Worm (Caenorhabditis elegans) whole organism, L1 larva: ENCODE results near the gene vha-14.

ENCODE experiments used
- C16A3.4 ChIP-seq: fragments of 150-350 bp; optimal IDR thresholded peaks from 2 replicates; lab custom pipeline; 2014; ENCODE audit warnings: missing biosample characterization, missing genetic modification characterization
- C34B4.2 ChIP-seq: sonication (generic microtip); optimal IDR thresholded peaks from 2 replicates; lab custom pipeline; 2017; ENCODE audit warnings: mild to moderate bottlenecking, missing genetic modification characterization, missing compliant biosample characterization
- F16B12.6 ChIP-seq: fragments of 150-350 bp; optimal IDR thresholded peaks from 2 replicates; lab custom pipeline; 2014; ENCODE audit warnings: missing biosample characterization, missing genetic modification characterization
- Y116A8C.19 ChIP-seq: sonication (generic microtip); optimal IDR thresholded peaks from 2 replicates; lab custom pipeline; 2016; ENCODE audit warnings: missing compliant biosample characterization, missing genetic modification characterization, borderline replicate concordance
- aha-1 ChIP-seq: fragments of 150-350 bp; optimal IDR thresholded peaks from 2 replicates; lab custom pipeline; 2014; ENCODE audit warnings: missing biosample characterization, missing genetic modification characterization
- blmp-1 ChIP-seq: fragments of 150-350 bp; optimal IDR thresholded peaks from 2 replicates; lab custom pipeline; 2014; ENCODE audit warnings: missing biosample characterization, missing genetic modification characterization
- ceh-63 ChIP-seq: fragments of 200-800 bp; sonication (Bioruptor generic); optimal IDR thresholded peaks from 2 replicates; lab custom pipeline; 2018; ENCODE audit warnings: mild to moderate bottlenecking, missing genetic modification characterization, missing compliant biosample characterization
- ceh-8 ChIP-seq: fragments of 200-800 bp; sonication (Bioruptor generic); optimal IDR thresholded peaks from 2 replicates; lab custom pipeline; 2018; ENCODE audit warnings: mild to moderate bottlenecking, missing genetic modification characterization, moderate library complexity, missing compliant biosample characterization
- ceh-82 ChIP-seq, 3 experiments: fragments of 150-350 bp in 1 of 3; sonication (generic microtip) in 2 of 3; optimal IDR thresholded peaks; 2 replicates each; lab custom pipeline; 2014 to 2017; ENCODE audit warnings: missing biosample characterization in 3 of 3, missing genetic modification characterization in 3 of 3
- ceh-90 ChIP-seq: sonication (generic microtip); optimal IDR thresholded peaks from 2 replicates; lab custom pipeline; 2016; ENCODE audit warnings: missing genetic modification characterization, missing compliant biosample characterization
- dpl-1 ChIP-seq, 3 experiments: fragments of 150-350 bp in 2 of 3; sonication (generic microtip) in 1 of 3; optimal IDR thresholded peaks; 2 replicates each; lab custom pipeline; 2014 to 2017; ENCODE audit warnings: missing biosample characterization in 3 of 3, missing genetic modification characterization in 3 of 3, missing genetic modification reagents in 3 of 3
- dsc-1 ChIP-seq: sonication (generic microtip); optimal IDR thresholded peaks from 2 replicates; lab custom pipeline; 2016; ENCODE audit warnings: mild to moderate bottlenecking, missing genetic modification characterization, missing compliant biosample characterization
- efl-1 ChIP-seq, 4 experiments: fragments of 150-350 bp; optimal IDR thresholded peaks in 3 of 4; peaks in 1 of 4; 1 replicate in 1 of 4; 2 replicates in 3 of 4; lab custom pipeline; 2014; ENCODE audit warnings: missing biosample characterization in 2 of 4, missing genetic modification characterization in 2 of 4, missing genetic modification reagents in 2 of 4
- efl-3 ChIP-seq: fragments of 200-800 bp; sonication (Bioruptor generic); optimal IDR thresholded peaks from 2 replicates; lab custom pipeline; 2018; ENCODE audit warnings: mild to moderate bottlenecking, missing genetic modification characterization, missing compliant biosample characterization
- egl-27 ChIP-seq, 2 experiments: fragments of 150-350 bp in 1 of 2; sonication (generic microtip); optimal IDR thresholded peaks; 3 replicates each; lab custom pipeline; 2017 to 2018; ENCODE audit warnings: missing biosample characterization in 2 of 2, missing genetic modification characterization in 2 of 2, missing genetic modification reagents in 2 of 2
- elt-3 ChIP-seq, 6 experiments: fragments of 150-350 bp in 1 of 6; sonication (generic microtip); optimal IDR thresholded peaks; 2 replicates each; lab custom pipeline; 2017 to 2018; ENCODE audit warnings: missing biosample characterization in 6 of 6, missing genetic modification characterization in 6 of 6, inconsistent platforms in 1 of 6
- grh-1 ChIP-seq: fragments of 200-800 bp; sonication (Bioruptor generic); IDR thresholded peaks from 2 replicates; pipeline ENCODE4 v1.3.6; 2022; ENCODE audit warnings: missing genetic modification reagents, missing genetic modification characterization, missing compliant biosample characterization
- hlh-4 ChIP-seq: sonication (generic microtip); optimal IDR thresholded peaks from 2 replicates; lab custom pipeline; 2016; ENCODE audit warnings: mild to moderate bottlenecking, missing genetic modification characterization, missing compliant biosample characterization
- hpl-2 ChIP-seq: fragments of 150-350 bp; optimal IDR thresholded peaks from 2 replicates; lab custom pipeline; 2014; ENCODE audit warnings: missing biosample characterization, missing genetic modification reagents, missing genetic modification characterization
- irx-1 ChIP-seq: sonication (generic microtip); optimal IDR thresholded peaks from 2 replicates; lab custom pipeline; 2016; ENCODE audit warnings: missing genetic modification characterization, missing compliant biosample characterization
- isw-1 ChIP-seq: fragments of 200-800 bp; sonication (Bioruptor generic); IDR thresholded peaks from 2 replicates; pipeline ENCODE4 v1.3.6; 2022; ENCODE audit warnings: missing genetic modification characterization, missing compliant biosample characterization
- lin-14 ChIP-seq: fragments of 200-800 bp; sonication (Bioruptor generic); optimal IDR thresholded peaks from 2 replicates; lab custom pipeline; 2018; ENCODE audit warnings: mild to moderate bottlenecking, missing genetic modification characterization, moderate library complexity, missing compliant biosample characterization
- lin-15B ChIP-seq: fragments of 150-350 bp; sonication (generic microtip); optimal IDR thresholded peaks from 3 replicates; lab custom pipeline; 2014; ENCODE audit warnings: missing biosample characterization, missing genetic modification characterization
- lin-35 ChIP-seq, 2 experiments: fragments of 150-350 bp; optimal IDR thresholded peaks; 2 replicates each; lab custom pipeline; 2014; ENCODE audit warnings: missing biosample characterization in 2 of 2, missing genetic modification characterization in 2 of 2, missing genetic modification reagents in 2 of 2
- lsy-2 ChIP-seq, 2 experiments: fragments of 150-350 bp; optimal IDR thresholded peaks; 2 replicates each; lab custom pipeline; 2014; ENCODE audit warnings: missing biosample characterization in 2 of 2, missing genetic modification characterization in 2 of 2
- mep-1 ChIP-seq: fragments of 150-350 bp; optimal IDR thresholded peaks from 2 replicates; lab custom pipeline; 2014; ENCODE audit warnings: missing biosample characterization, missing genetic modification characterization
- nhr-20 ChIP-seq: sonication (generic microtip); optimal IDR thresholded peaks from 2 replicates; lab custom pipeline; 2016; ENCODE audit warnings: mild to moderate bottlenecking, missing genetic modification characterization, missing compliant biosample characterization
- nhr-84 ChIP-seq: sonication (generic microtip); optimal IDR thresholded peaks from 2 replicates; lab custom pipeline; 2017; ENCODE audit warnings: missing biosample characterization, missing genetic modification characterization
- nhr-85 ChIP-seq: sonication (generic microtip); peaks from one replicate; lab custom pipeline; 2016; ENCODE audit warnings: missing genetic modification characterization, inconsistent platforms, missing compliant biosample characterization
- nhr-90 ChIP-seq: sonication (generic microtip); optimal IDR thresholded peaks from 2 replicates; lab custom pipeline; 2016; ENCODE audit warnings: mild to moderate bottlenecking, missing genetic modification characterization, missing compliant biosample characterization; ENCODE audit not compliant: poor library complexity
- pag-3 ChIP-seq: sonication (generic microtip); optimal IDR thresholded peaks from 2 replicates; lab custom pipeline; 2017; ENCODE audit warnings: missing genetic modification characterization, mild to moderate bottlenecking, missing compliant biosample characterization, antibody characterized with exemption, borderline replicate concordance; ENCODE audit not compliant: insufficient read depth
- pax-3 ChIP-seq: fragments of 200-800 bp; sonication (Bioruptor generic); optimal IDR thresholded peaks from 2 replicates; lab custom pipeline; 2018; ENCODE audit warnings: mild to moderate bottlenecking, missing genetic modification characterization, moderate library complexity, missing compliant biosample characterization
- rnt-1 ChIP-seq: sonication (generic microtip); optimal IDR thresholded peaks from 2 replicates; lab custom pipeline; 2016; ENCODE audit warnings: mild to moderate bottlenecking, missing genetic modification characterization, moderate library complexity, missing compliant biosample characterization
- skn-1 ChIP-seq: fragments of 150-350 bp; optimal IDR thresholded peaks from 2 replicates; lab custom pipeline; 2014; ENCODE audit warnings: missing biosample characterization, missing genetic modification characterization
- snpc-4 ChIP-seq: fragments of 150-350 bp; optimal IDR thresholded peaks from 2 replicates; lab custom pipeline; 2014; ENCODE audit warnings: missing biosample characterization, missing genetic modification characterization
- snu-23 ChIP-seq: sonication (generic microtip); optimal IDR thresholded peaks from 2 replicates; lab custom pipeline; 2016; ENCODE audit warnings: missing genetic modification characterization, missing compliant biosample characterization
- sup-37 ChIP-seq: fragments of 200-800 bp; sonication (Bioruptor generic); optimal IDR thresholded peaks from 2 replicates; lab custom pipeline; 2018; ENCODE audit warnings: mild to moderate bottlenecking, missing genetic modification characterization, missing compliant biosample characterization
- unc-130 ChIP-seq: fragments of 150-350 bp; optimal IDR thresholded peaks from 2 replicates; lab custom pipeline; 2017; ENCODE audit warnings: missing biosample characterization, missing genetic modification characterization, inconsistent platforms
- unc-98 ChIP-seq: fragments of 200-800 bp; sonication (Bioruptor generic); IDR thresholded peaks from 2 replicates; pipeline ENCODE4 v1.3.6; 2022; ENCODE audit warnings: missing genetic modification characterization, missing compliant biosample characterization
- ztf-11 ChIP-seq, 2 experiments: sonication (generic microtip); optimal IDR thresholded peaks; 2 replicates each; lab custom pipeline; 2016 to 2017; ENCODE audit warnings: missing genetic modification characterization in 2 of 2, missing biosample characterization in 1 of 2, missing compliant biosample characterization in 1 of 2
- ztf-4 ChIP-seq: fragments of 150-350 bp; optimal IDR thresholded peaks from 2 replicates; lab custom pipeline; 2014; ENCODE audit warnings: missing biosample characterization, missing genetic modification characterization

vha-14 gene

DNA sequence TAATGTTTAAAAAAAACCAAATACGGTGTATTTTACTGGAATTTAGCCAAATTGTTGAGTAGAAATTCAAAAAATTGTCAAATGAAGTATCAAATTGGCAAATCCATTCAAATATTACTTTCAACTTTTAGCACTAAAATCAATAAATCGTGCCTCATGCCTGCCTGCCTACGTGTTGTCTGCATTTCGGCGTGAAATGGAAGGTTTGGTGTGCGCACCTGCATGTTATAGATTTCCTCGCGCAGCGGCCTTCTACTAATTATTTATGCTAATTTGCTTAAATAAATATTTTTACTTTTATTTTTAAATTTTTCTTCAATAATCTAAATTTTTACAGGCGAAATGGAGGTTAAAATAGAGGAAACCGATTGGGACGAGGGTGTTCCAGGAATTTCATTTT, 20.9 kb downstream of the vha-14 start, which contains the start of gene ZK1098.2 (continued):
- TF ChIP-seq isw-1 (GFP tag; lab: Robert Waterston, UW) (no peak), ceh-8 (GFP tag; lab: Kevin White, UChicago) (no peak), aha-1 (tag; lab: Kevin White, UChicago) (no peak), snpc-4 (tag; lab: Kevin White, UChicago) (no peak), F16B12.6 (tag; lab: Kevin White, UChicago) (peak; percentile 80), lsy-2 (tag; optimal IDR thresholded peaks at IDR 0.05; lab: Kevin White, UChicago) (peak; percentile 30 to 53)
- TF ChIP-seq, all 84 proteins: peak for 11

DNA sequence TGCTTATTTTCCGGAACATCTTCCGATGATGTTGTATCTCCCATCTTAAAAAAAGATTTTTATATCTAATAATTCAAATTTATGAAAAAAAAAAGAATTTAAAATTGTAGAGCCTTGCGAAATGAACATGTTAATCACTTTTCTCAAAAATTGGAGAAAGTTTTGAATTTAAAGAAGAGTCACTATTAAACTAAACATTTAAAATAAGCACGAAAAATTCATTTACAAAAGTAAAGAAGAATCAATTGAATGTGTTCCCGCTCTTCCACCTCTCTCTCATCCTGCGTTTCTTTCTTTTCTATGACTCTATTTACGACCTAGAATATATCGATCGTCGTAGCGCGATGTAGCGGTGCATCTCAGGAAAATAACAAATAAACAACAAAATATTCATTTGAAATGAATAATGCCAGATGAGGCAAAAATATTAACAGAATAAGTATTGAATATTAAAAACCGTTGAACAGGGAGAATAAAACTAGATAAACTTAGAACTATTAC, 30.8 kb downstream of the vha-14 start, which contains the start of gene ZK1098.3:
Gene ZK1098.3, minus strand, starts transcription at position 51 of the 501 bp plus-strand sequence.
- TF ChIP-seq irx-1 (tag; lab: Kevin White, UChicago), result no peak
- TF ChIP-seq ceh-90 (tag; lab: Kevin White, UChicago), result no peak
- no peak for TF ChIP-seq snu-23
- TF ChIP-seq efl-1 (optimal IDR thresholded peaks at IDR 0.05; lab: Kevin White, UChicago), result peak; percentile 12 to 24
- peak in 1 of 2 experiments; percentile 14 for TF ChIP-seq efl-1 (GFP tag; optimal IDR thresholded peaks at IDR 0.05 in 1 of 2; lab: Kevin White, UChicago)
- TF ChIP-seq lsy-2 (tag; optimal IDR thresholded peaks at IDR 0.05; lab: Kevin White, UChicago), result peak; percentile 18 to 60
- TF ChIP-seq mep-1, result peak; percentile 49
- TF ChIP-seq blmp-1 (tag; lab: Kevin White, UChicago), result peak; percentile 15
- TF ChIP-seq grh-1 (GFP tag; lab: Robert Waterston, UW), result no peak
- TF ChIP-seq nhr-90 (tag; lab: Kevin White, UChicago), result no peak
- TF ChIP-seq ztf-4 (tag; lab: Kevin White, UChicago), result no peak
- TF ChIP-seq dpl-1 (GFP tag; optimal IDR thresholded peaks at IDR 0.05; lab: Kevin White, UChicago), result peak in 2 of 3 experiments; percentile 9 to 45
- TF ChIP-seq ztf-11 (tag; optimal IDR thresholded peaks at IDR 0.05; lab: Kevin White, UChicago), result no peak
- TF ChIP-seq lin-35 (GFP tag; optimal IDR thresholded peaks at IDR 0.05; lab: Kevin White, UChicago), result peak in 1 of 2 experiments; percentile 12
- TF ChIP-seq nhr-84 (tag; lab: Kevin White, UChicago), result no peak

DNA sequence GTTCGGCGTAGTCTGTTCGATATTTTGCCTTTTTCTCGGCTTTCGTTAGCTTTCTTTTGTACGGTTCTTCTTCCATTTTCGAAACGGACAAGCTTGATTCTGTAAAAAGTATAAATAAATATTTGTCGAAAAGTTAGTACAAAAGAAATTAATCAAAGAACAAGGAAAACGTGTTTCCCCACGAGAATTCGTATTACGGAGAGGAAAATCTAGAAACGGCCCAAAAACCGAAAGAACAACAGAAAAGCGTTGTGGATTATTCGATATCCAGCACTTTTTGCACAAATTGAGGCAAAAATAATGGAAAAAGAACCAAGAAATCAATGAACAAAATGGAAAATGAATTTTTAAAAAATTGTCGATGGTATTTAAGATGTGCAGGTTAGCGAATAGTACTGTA, 34.4 kb downstream of the vha-14 start, which contains the start of gene mut-7:
Gene mut-7, minus strand, starts transcription at position 101 of the 400 bp plus-strand sequence.
- TF ChIP-seq hpl-2 (GFP tag; lab: Kevin White, UChicago) (no peak), egl-27 (tag; optimal IDR thresholded peaks at IDR 0.05; lab: Kevin White, UChicago) (no peak), efl-1 (optimal IDR thresholded peaks at IDR 0.05; lab: Kevin White, UChicago) (no peak), efl-1 (GFP tag; optimal IDR thresholded peaks at IDR 0.05 in 1 of 2; lab: Kevin White, UChicago) (no peak), mep-1 (no peak), nhr-85 (tag; lab: Kevin White, UChicago) (no peak), pax-3 (no peak), ceh-63 (no peak), lin-14 (GFP tag; lab: Kevin White, UChicago) (no peak), sup-37 (GFP tag; lab: Kevin White, UChicago) (no peak), rnt-1 (tag; lab: Kevin White, UChicago) (no peak), ceh-8 (GFP tag; lab: Kevin White, UChicago) (no peak), dsc-1 (tag; lab: Kevin White, UChicago) (no peak), ceh-82 (tag; optimal IDR thresholded peaks at IDR 0.05; lab: Kevin White, UChicago) (no peak), hlh-4 (tag; lab: Kevin White, UChicago) (no peak), C34B4.2 (no peak), pag-3 (tag; lab: Kevin White, UChicago) (no peak)

DNA sequence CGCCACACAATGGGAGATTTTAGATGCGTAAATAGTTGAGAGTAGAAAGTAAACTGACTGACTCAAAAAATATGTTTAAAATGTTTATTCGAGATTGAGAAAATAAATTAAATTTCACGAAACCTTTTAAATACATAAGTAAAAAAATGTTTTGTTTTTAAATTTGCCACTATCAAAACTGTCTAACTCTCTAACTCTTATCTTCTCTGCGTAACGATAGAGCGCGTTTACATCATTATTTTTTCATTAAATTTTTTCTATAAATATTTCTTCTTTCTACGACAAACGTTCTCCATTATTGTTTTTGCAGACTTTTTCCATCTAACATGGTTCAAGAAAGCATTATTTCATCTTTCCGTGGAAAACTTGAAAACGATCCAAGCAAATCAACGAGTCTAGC, 34.9 kb downstream of the vha-14 start, which contains the start of gene eif-2Balpha:
Gene eif-2Balpha, plus strand, starts transcription at position 304 of the 400 bp plus-strand sequence.
- TF ChIP-seq pag-3 (tag; lab: Kevin White, UChicago) (no peak), efl-1 (optimal IDR thresholded peaks at IDR 0.05; lab: Kevin White, UChicago) (peak; percentile 29 to 70), efl-1 (GFP tag; optimal IDR thresholded peaks at IDR 0.05 in 1 of 2; lab: Kevin White, UChicago) (peak; percentile 79 to 96), dpl-1 (GFP tag; optimal IDR thresholded peaks at IDR 0.05; lab: Kevin White, UChicago) (peak; percentile 70 to 80 (median 71)), lin-15B (tag; lab: Kevin White, UChicago) (peak; percentile 17), isw-1 (GFP tag; lab: Robert Waterston, UW) (no peak), snu-23 (peak; percentile 28), lin-35 (GFP tag; optimal IDR thresholded peaks at IDR 0.05; lab: Kevin White, UChicago) (peak; percentile 44 to 90), F16B12.6 (tag; lab: Kevin White, UChicago) (peak; percentile 34), dsc-1 (tag; lab: Kevin White, UChicago) (no peak), nhr-20 (tag; lab: Kevin White, UChicago) (peak; percentile 4), snpc-4 (tag; lab: Kevin White, UChicago) (no peak), lsy-2 (tag; optimal IDR thresholded peaks at IDR 0.05; lab: Kevin White, UChicago) (peak; percentile 78 to 94), rnt-1 (tag; lab: Kevin White, UChicago) (no peak), unc-130 (tag; lab: Kevin White, UChicago) (no peak), irx-1 (tag; lab: Kevin White, UChicago) (no peak), elt-3 (tag; optimal IDR thresholded peaks at IDR 0.05; lab: Kevin White, UChicago) (peak in 1 of 6 experiments; percentile 24), Y116A8C.19 (tag; lab: Kevin White, UChicago) (no peak), unc-98 (no peak), skn-1 (tag; lab: Kevin White, UChicago) (peak; percentile 14), efl-3 (no peak), pax-3 (no peak), C16A3.4 (peak; percentile 40), ceh-82 (tag; optimal IDR thresholded peaks at IDR 0.05; lab: Kevin White, UChicago) (peak in 1 of 3 experiments; percentile 30), nhr-85 (tag; lab: Kevin White, UChicago) (peak; percentile 38)
